Worm (Caenorhabditis elegans) whole organism, L4 larva: ENCODE data around the gene F22E5.23.

Experiments used
- Y75B8A.6 ChIP-seq: fragments of 200-800 bp; sonication (Bioruptor generic); IDR thresholded peaks from 2 replicates; pipeline ENCODE4 v1.3.6; 2022; ENCODE audit warnings: missing genetic modification reagents, missing genetic modification characterization, missing compliant biosample characterization
- ZK546.5 ChIP-seq, 2 experiments: sonication (generic microtip); optimal IDR thresholded peaks; 2 replicates each; lab custom pipeline; 2017; ENCODE audit warnings: missing biosample characterization in 2 of 2, missing genetic modification characterization in 2 of 2
- arid-1 ChIP-seq: fragments of 200-800 bp; sonication (Bioruptor generic); conservative IDR thresholded peaks from 2 replicates; pipeline ENCODE4 v1.3.6; 2022; ENCODE audit warnings: missing genetic modification reagents, missing genetic modification characterization, missing compliant biosample characterization
- jun-1 ChIP-seq: fragments of 150-350 bp; optimal IDR thresholded peaks from 2 replicates; lab custom pipeline; 2014; ENCODE audit warnings: missing biosample characterization, missing genetic modification reagents, missing genetic modification characterization
- nhr-237 ChIP-seq: sonication (generic microtip); optimal IDR thresholded peaks from 2 replicates; lab custom pipeline; 2017; ENCODE audit warnings: missing biosample characterization, missing genetic modification characterization
- nhr-25 ChIP-seq: sonication (generic microtip); optimal IDR thresholded peaks from 2 replicates; lab custom pipeline; 2017; ENCODE audit warnings: missing genetic modification characterization, mild to moderate bottlenecking, missing compliant biosample characterization, antibody characterized with exemption, moderate library complexity, borderline replicate concordance; ENCODE audit not compliant: insufficient read depth
- zag-1 ChIP-seq: fragments of 150-350 bp; optimal IDR thresholded peaks from 2 replicates; lab custom pipeline; 2014; ENCODE audit warnings: missing biosample characterization, missing genetic modification characterization

DNA sequence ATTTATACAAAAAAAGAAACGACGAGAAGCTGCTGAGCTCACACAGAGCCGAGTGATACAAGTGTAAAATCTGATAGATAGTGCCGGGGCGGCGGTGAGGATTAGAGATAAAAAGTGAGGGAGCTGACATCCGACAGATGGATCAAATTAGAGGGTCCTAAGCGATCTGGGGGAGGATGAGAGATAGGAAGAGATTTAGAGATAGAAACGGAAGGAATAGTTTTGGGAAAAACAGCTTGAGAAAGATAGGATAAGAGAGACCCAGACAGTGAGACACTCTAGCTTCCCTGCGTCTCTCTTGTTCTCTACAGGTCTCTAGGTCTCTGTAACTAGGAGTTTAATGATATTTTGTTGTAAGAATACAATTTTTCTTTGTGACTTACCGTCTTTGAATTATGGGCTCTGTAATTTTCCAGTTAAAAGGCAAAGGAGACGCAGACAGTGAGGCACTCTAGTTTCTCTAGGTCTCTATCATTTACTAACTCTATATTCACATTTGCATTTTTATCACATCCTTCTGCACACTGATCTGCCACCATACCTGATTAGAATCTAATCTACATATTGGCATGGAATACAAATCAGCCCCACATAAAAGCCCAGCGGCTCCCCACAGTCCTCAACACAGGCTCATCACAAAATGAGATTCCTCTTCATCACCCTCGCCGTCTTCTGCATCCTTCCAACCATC is 46.0 kb downstream of the F22E5.23 start, which contains the start of the genes sup-9 and nspf-1:
- TF ChIP-seq nhr-237 (tag; lab: Kevin White, UChicago), result no peak
- no peak for TF ChIP-seq Y75B8A.6 (GFP tag; lab: Robert Waterston, UW)
- TF ChIP-seq jun-1 (tag; lab: Kevin White, UChicago), result no peak
- TF ChIP-seq nhr-25 (tag; lab: Kevin White, UChicago), result no peak
- no peak for TF ChIP-seq arid-1 (GFP tag; lab: Robert Waterston, UW)
- TF ChIP-seq zag-1 (tag; lab: Kevin White, UChicago), result no peak
- TF ChIP-seq ZK546.5 (tag; optimal IDR thresholded peaks at IDR 0.05; lab: Kevin White, UChicago), result no peak
